Worm (Caenorhabditis elegans): ENCODE measurements around the gene K09C6.9.

K09C6.9 gene

DNA sequence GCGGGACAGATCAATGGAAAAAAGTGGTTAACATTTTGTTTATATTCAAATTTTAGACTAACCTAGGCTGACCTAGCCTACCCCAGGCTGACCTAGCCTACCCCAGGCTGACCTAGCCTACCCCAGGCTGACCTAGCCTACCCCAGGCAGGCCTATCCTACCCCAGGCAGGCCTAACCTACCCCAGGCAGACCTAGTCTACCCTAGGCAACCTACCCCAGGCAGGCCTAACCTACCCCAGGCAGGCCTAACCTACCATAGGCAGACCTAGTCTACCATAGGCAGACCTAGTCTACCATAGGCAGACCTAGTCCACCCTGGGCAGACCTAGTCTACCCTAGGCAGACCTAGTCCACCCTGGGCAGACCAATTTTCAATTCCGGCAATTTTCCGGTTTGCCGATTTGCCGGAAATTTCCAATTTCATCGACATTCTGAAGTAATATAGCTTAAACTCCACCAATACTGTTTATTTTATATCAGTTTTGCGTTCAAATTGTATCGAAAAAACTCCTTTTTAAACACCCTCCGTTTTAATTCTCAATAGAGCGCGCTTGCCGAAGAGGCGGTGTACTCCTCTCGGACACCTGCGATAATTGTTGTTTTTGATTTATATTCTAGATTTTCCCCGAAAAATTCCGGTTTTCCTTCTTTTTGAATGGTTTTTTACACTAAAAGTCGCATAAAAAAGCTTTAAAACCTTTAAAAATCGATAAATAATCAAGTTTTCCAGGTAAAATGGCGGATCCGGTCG is 49.5 kb upstream of the K09C6.9 start, which contains the start of gene trm-2A (continued):
- TF ChIP-seq nhr-102 (tag; optimal IDR thresholded peaks at IDR 0.05) = peak; percentile 6
- no peak for TF ChIP-seq T20F7.1 (GFP tag; optimal IDR thresholded peaks at IDR 0.05)
- TF ChIP-seq daf-16 (GFP tag; optimal IDR thresholded peaks at IDR 0.05) = no peak
- TF ChIP-seq daf-16 (tag; optimal IDR thresholded peaks at IDR 0.05) = peak; percentile 43
- no peak for TF ChIP-seq F49E8.2 (tag; optimal IDR thresholded peaks at IDR 0.05; ENCODE audit: borderline replicate concordance)
- 0 out of 2 replicates have a peak, but pooled peaks have one; percentile 15 for TF ChIP-seq F44E2.7 (GFP tag; IDR thresholded peaks at IDR 0.05)
- peak in 1 of 2 experiments; percentile 87 for TF ChIP-seq lsy-2 (tag; optimal IDR thresholded peaks at IDR 0.05)
- peak; percentile 44 for TF ChIP-seq nhr-77 (tag; optimal IDR thresholded peaks at IDR 0.05)
- TF ChIP-seq zip-2 (tag; optimal IDR thresholded peaks at IDR 0.05) = no peak
- no peak for TF ChIP-seq nhr-76 (tag; optimal IDR thresholded peaks at IDR 0.05)
- no peak for TF ChIP-seq nhr-10 (tag; optimal IDR thresholded peaks at IDR 0.05)
- peak; percentile 27 for TF ChIP-seq nhr-11 (tag; optimal IDR thresholded peaks at IDR 0.05)

DNA sequence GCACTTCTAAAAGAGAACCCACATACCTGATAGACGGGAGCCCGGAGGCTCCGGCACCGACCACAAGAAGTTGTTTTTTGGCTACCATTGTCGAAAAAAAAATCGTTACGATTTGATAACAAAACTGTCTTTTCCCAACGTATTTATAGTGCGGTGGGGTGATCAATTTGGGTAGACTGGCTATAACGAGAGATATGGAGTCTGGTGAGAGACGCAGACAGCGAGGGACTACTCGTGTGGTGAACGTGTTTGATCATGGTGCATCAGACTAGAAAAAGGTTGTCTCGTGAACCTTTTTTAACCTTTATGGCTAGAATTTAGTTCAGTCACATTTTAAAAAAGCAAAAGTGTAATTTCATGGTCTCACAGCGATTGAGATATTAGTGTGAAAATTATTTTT is 48.6 kb upstream of the K09C6.9 start, which contains the start of gene fmo-5:
TSS of gene fmo-5 (minus strand) at position 206 of the 400 bp plus-strand sequence.
- TF ChIP-seq daf-16 (GFP tag; optimal IDR thresholded peaks at IDR 0.05) (no peak), daf-16 (tag; optimal IDR thresholded peaks at IDR 0.05) (peak; percentile 51), ces-1 (GFP tag; optimal IDR thresholded peaks at IDR 0.05) (no peak), madf-9 (GFP tag; conservative IDR thresholded peaks at IDR 0.05) (no peak), lin-38 (GFP tag; IDR thresholded peaks at IDR 0.05) (peak; percentile 65; the same call in 1 of the 2 replicates), cey-2 (tag; optimal IDR thresholded peaks at IDR 0.05; ENCODE audit: borderline replicate concordance, insufficient read depth) (no peak), nhr-77 (tag; optimal IDR thresholded peaks at IDR 0.05) (peak; percentile 51), pqm-1 (tag; optimal IDR thresholded peaks at IDR 0.05) (no peak), F10B5.3 (tag; optimal IDR thresholded peaks at IDR 0.05) (no peak), hlh-11 (tag; optimal IDR thresholded peaks at IDR 0.05) (peak; percentile 57), spr-1 (tag; optimal IDR thresholded peaks at IDR 0.05) (no peak), ceh-62 (tag; optimal IDR thresholded peaks at IDR 0.05) (no peak), nhr-111 (GFP tag; optimal IDR thresholded peaks at IDR 0.05) (no peak), unc-62 (GFP tag; optimal IDR thresholded peaks at IDR 0.05 in 1 of 2) (no peak), unc-62 (tag; optimal IDR thresholded peaks at IDR 0.05) (no peak), ctbp-1 (GFP tag; IDR thresholded peaks at IDR 0.05) (no peak), zag-1 (tag; optimal IDR thresholded peaks at IDR 0.05) (no peak), nhr-237 (tag; optimal IDR thresholded peaks at IDR 0.05) (no peak), zip-2 (tag; optimal IDR thresholded peaks at IDR 0.05) (no peak), sdz-12 (GFP tag; optimal IDR thresholded peaks at IDR 0.05) (no peak), egl-43 (GFP tag; IDR thresholded peaks at IDR 0.05) (no peak), madf-5 (GFP tag; IDR thresholded peaks at IDR 0.05) (no peak), lin-29 (GFP tag; IDR thresholded peaks at IDR 0.05) (no peak), mdl-1 (tag; optimal IDR thresholded peaks at IDR 0.05) (peak; percentile 48 to 91), snpc-1.2 (GFP tag; IDR thresholded peaks at IDR 0.05) (no peak), snpc-4 (tag; optimal IDR thresholded peaks at IDR 0.05) (no peak), attf-4 (tag; optimal IDR thresholded peaks at IDR 0.05) (no peak), T26A8.4 (GFP tag; IDR thresholded peaks at IDR 0.05) (0 out of 2 replicates have a peak, but pooled peaks have one; percentile 31), tra-1 (GFP tag; IDR thresholded peaks at IDR 0.05) (no peak), nhr-102 (tag; optimal IDR thresholded peaks at IDR 0.05) (peak; percentile 31), egl-27 (tag; optimal IDR thresholded peaks at IDR 0.05) (no peak), zip-11 (GFP tag; IDR thresholded peaks at IDR 0.05) (no peak), set-16 (GFP tag; IDR thresholded peaks at IDR 0.05) (no peak), ceh-44 (GFP tag; IDR thresholded peaks at IDR 0.05) (no peak), Y5F2A.4 (GFP tag; optimal IDR thresholded peaks at IDR 0.05) (no peak), zfp-3 (GFP tag; conservative IDR thresholded peaks at IDR 0.05) (no peak), lin-39 (tag; optimal IDR thresholded peaks at IDR 0.05) (no peak), php-3 (GFP tag; IDR thresholded peaks at IDR 0.05) (peak; percentile 50; the same call in 1 of the 2 replicates), dpl-1 (GFP tag; optimal IDR thresholded peaks at IDR 0.05) (peak; percentile 47), nhr-10 (tag; optimal IDR thresholded peaks at IDR 0.05) (no peak), nhr-42 (GFP tag; IDR thresholded peaks at IDR 0.05) (0 out of 2 replicates have a peak, but pooled peaks have one; percentile 31), hlh-30 (tag; optimal IDR thresholded peaks at IDR 0.05; ENCODE audit: insufficient read depth) (peak; percentile 96)

Data from whole organism, L4 larva.